Fruit fly (Drosophila melanogaster): ENCODE results near the gene PH4alphaMP.

DNA sequence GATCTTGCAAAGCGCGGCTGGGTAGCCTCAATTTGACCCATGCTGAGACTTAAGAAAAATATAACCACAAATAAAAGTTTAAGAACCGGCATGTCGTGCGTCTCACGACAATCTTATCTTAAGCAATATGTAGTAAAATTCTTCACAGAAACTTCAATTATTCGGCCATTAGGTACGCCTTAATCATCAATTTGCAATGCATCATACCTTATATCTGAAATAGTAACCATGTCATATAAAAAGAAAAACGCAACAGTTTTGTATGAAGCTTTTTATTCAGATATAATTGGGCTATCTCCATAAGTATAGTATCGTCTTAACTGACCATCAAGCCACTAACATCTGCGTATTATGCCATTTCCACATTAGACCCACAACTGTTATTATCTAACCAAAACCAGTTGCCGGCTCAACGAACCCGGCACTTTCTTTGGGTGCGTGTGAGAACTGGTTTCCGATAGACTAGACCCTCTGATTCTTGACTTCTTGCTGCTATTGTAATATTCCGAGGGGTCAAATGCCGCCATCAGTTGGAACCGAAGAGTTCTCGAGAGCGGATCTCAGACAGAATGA lies 18.4 kb upstream of the PH4alphaMP start, which contains the start of the genes CG31524 and CG9698:
- TF ChIP-seq pan (optimal IDR thresholded peaks at IDR 0.05) (no peak), psq (optimal IDR thresholded peaks at IDR 0.05) (no peak), Dll (optimal IDR thresholded peaks at IDR 0.05) (no peak), EcR (GFP tag; optimal IDR thresholded peaks at IDR 0.05) (peak in 1 of 2 experiments; percentile 18), usp (GFP tag; optimal IDR thresholded peaks at IDR 0.05) (no peak), CG8478 (optimal IDR thresholded peaks at IDR 0.05) (no peak)

Measured in whole organism.